Fruit fly (Drosophila melanogaster) whole organism, wandering third instar larva: Measurements from ENCODE around the gene Cpr11A.
A peak's percentile ranks its signal among the peaks of the same experiment; 100 is the strongest.

ENCODE experiments used
- Abd-B ChIP-seq: fragments of >200 bp; optimal IDR thresholded peaks from 2 replicates; lab custom pipeline; 2017; ENCODE audit warnings: missing biosample characterization, missing genetic modification characterization
- CG32264 ChIP-seq: fragments of 200-800 bp; sonication (Bioruptor generic); optimal IDR thresholded peaks from 2 replicates; lab custom pipeline; 2016; ENCODE audit warnings: missing biosample characterization, missing genetic modification characterization
- CG9705 ChIP-seq: fragments of 200-800 bp; sonication (Bioruptor generic); optimal IDR thresholded peaks from 2 replicates; lab custom pipeline; 2018; ENCODE audit warnings: missing biosample characterization, mild to moderate bottlenecking, missing genetic modification characterization
- CrebA ChIP-seq: fragments of 200-800 bp; sonication (Bioruptor generic); optimal IDR thresholded peaks from 2 replicates; lab custom pipeline; 2016; ENCODE audit warnings: missing biosample characterization, mild to moderate bottlenecking, missing genetic modification characterization, borderline replicate concordance
- Dfd ChIP-seq: fragments of >200 bp; optimal IDR thresholded peaks from 2 replicates; lab custom pipeline; 2017; ENCODE audit warnings: missing biosample characterization, missing genetic modification characterization
- Dif ChIP-seq: fragments of 200-275, 200-300 bp; sonication (Bioruptor generic); optimal IDR thresholded peaks from 2 replicates; lab custom pipeline; 2018; ENCODE audit warnings: missing biosample characterization, missing genetic modification characterization; ENCODE audit not compliant: partially characterized antibody
- GATAd ChIP-seq: sonication (Bioruptor generic); optimal IDR thresholded peaks from 2 replicates; lab custom pipeline; 2016; ENCODE audit warnings: missing biosample characterization, missing genetic modification characterization
- HLH106 ChIP-seq: fragments of 200-800 bp; optimal IDR thresholded peaks from 3 replicates; lab custom pipeline; 2019; ENCODE audit warnings: missing biosample characterization, mild to moderate bottlenecking, missing genetic modification characterization, moderate library complexity
- Hnf4 ChIP-seq: fragments of 200-800 bp; sonication (Bioruptor generic); optimal IDR thresholded peaks from 2 replicates; lab custom pipeline; 2016; ENCODE audit warnings: missing biosample characterization, mild to moderate bottlenecking, missing genetic modification characterization
- Hr78 ChIP-seq: fragments of >200 bp; optimal IDR thresholded peaks from 2 replicates; lab custom pipeline; 2017; ENCODE audit warnings: missing biosample characterization, missing genetic modification characterization
- Hr83 ChIP-seq: fragments of 200-300 bp; sonication (Bioruptor generic); optimal IDR thresholded peaks from 2 replicates; lab custom pipeline; 2016; ENCODE audit warnings: missing biosample characterization, mild to moderate bottlenecking, missing genetic modification characterization, moderate library complexity; ENCODE audit not compliant: poor library complexity, severe bottlenecking
- Jra ChIP-seq: sonication (Bioruptor generic); optimal IDR thresholded peaks from 2 replicates; lab custom pipeline; 2016; ENCODE audit warnings: missing biosample characterization, missing genetic modification characterization
- Mio ChIP-seq: sonication (Bioruptor generic); optimal IDR thresholded peaks from 2 replicates; lab custom pipeline; 2016; ENCODE audit warnings: missing biosample characterization, missing genetic modification characterization
- N ChIP-seq: fragments of >200 bp; optimal IDR thresholded peaks from 2 replicates; lab custom pipeline; 2018; ENCODE audit warnings: missing biosample characterization, missing external identifiers, missing genetic modification characterization
- OdsH ChIP-seq: fragments of 200-800 bp; sonication (Bioruptor generic); optimal IDR thresholded peaks from 2 replicates; lab custom pipeline; 2016; ENCODE audit warnings: missing biosample characterization, mild to moderate bottlenecking, missing genetic modification characterization
- Rel ChIP-seq, 2 experiments: fragments of 200-800 bp; sonication (Bioruptor generic) in 1 of 2; optimal IDR thresholded peaks; 2 replicates in 1 of 2; 3 replicates in 1 of 2; lab custom pipeline; 2016 to 2019; ENCODE audit warnings: mild to moderate bottlenecking in 2 of 2, missing biosample characterization in 2 of 2, missing genetic modification characterization in 2 of 2, moderate library complexity in 1 of 2
- Sp1 ChIP-seq: fragments of 200-800 bp; sonication (Bioruptor generic); optimal IDR thresholded peaks from 3 replicates; lab custom pipeline; 2019; ENCODE audit warnings: missing biosample characterization, mild to moderate bottlenecking, missing genetic modification characterization, moderate library complexity
- Vsx2 ChIP-seq: fragments of 200-300, 225-300 bp; sonication (Bioruptor generic); optimal IDR thresholded peaks from 2 replicates; lab custom pipeline; 2018; ENCODE audit warnings: missing biosample characterization, missing genetic modification characterization; ENCODE audit not compliant: partially characterized antibody
- br ChIP-seq: fragments of 200-800 bp; sonication (Bioruptor generic); optimal IDR thresholded peaks from 2 replicates; lab custom pipeline; 2016; ENCODE audit warnings: missing biosample characterization, missing genetic modification characterization
- brk ChIP-seq: fragments of 200-800 bp; sonication (Bioruptor generic); optimal IDR thresholded peaks from 2 replicates; lab custom pipeline; 2016; ENCODE audit warnings: missing biosample characterization, mild to moderate bottlenecking, missing genetic modification characterization
- dl ChIP-seq, 2 experiments: fragments of 175-275, 200-275 bp in 1 of 2; fragments of 200-275 bp in 1 of 2; sonication (Bioruptor generic); optimal IDR thresholded peaks; lab custom pipeline; 2018; ENCODE audit warnings: mild to moderate bottlenecking in 2 of 2, missing biosample characterization in 2 of 2, missing genetic modification characterization in 2 of 2, moderate library complexity in 2 of 2; ENCODE audit not compliant: partially characterized antibody in 2 of 2, insufficient read depth in 1 of 2
- dmrt93B ChIP-seq: fragments of 200-800 bp; sonication (Bioruptor generic); optimal IDR thresholded peaks from 2 replicates; lab custom pipeline; 2018; ENCODE audit warnings: missing biosample characterization, mild to moderate bottlenecking, missing genetic modification characterization
- dsf ChIP-seq: sonication (Bioruptor generic); optimal IDR thresholded peaks from 2 replicates; lab custom pipeline; 2016; ENCODE audit warnings: missing biosample characterization, missing genetic modification characterization, borderline replicate concordance
- ey ChIP-seq: fragments of 200-800 bp; sonication (Bioruptor generic); optimal IDR thresholded peaks from 2 replicates; lab custom pipeline; 2016; ENCODE audit warnings: missing biosample characterization, missing genetic modification characterization
- foxo ChIP-seq, 2 experiments: fragments of 200-800 bp; sonication (Bioruptor generic); optimal IDR thresholded peaks; 2 replicates in 1 of 2; 3 replicates in 1 of 2; lab custom pipeline; 2016 to 2017; ENCODE audit warnings: missing biosample characterization in 2 of 2, missing genetic modification characterization in 2 of 2
- fru ChIP-seq: fragments of 200-800 bp; sonication (Bioruptor generic); optimal IDR thresholded peaks from 3 replicates; lab custom pipeline; 2016; ENCODE audit warnings: missing biosample characterization, mild to moderate bottlenecking, missing genetic modification characterization
- h ChIP-seq: fragments of 200-800 bp; sonication (Bioruptor generic); optimal IDR thresholded peaks from 3 replicates; lab custom pipeline; 2016; ENCODE audit warnings: missing biosample characterization, mild to moderate bottlenecking, missing genetic modification characterization
- lola ChIP-seq: fragments of >200 bp; optimal IDR thresholded peaks from 2 replicates; lab custom pipeline; 2017; ENCODE audit warnings: missing biosample characterization, missing genetic modification characterization
- pan ChIP-seq: fragments of >200 bp; optimal IDR thresholded peaks from 2 replicates; lab custom pipeline; 2017
- psq ChIP-seq: fragments of 200-800 bp; sonication (Bioruptor generic); optimal IDR thresholded peaks from 3 replicates; lab custom pipeline; 2017; ENCODE audit warnings: missing biosample characterization, mild to moderate bottlenecking, missing genetic modification characterization, moderate library complexity
- rgr ChIP-seq: fragments of 200-800 bp; sonication (Bioruptor generic); optimal IDR thresholded peaks from 3 replicates; lab custom pipeline; 2016; ENCODE audit warnings: missing biosample characterization, mild to moderate bottlenecking, missing genetic modification characterization
- sage ChIP-seq: fragments of 200-800 bp; sonication (Bioruptor generic); optimal IDR thresholded peaks from 2 replicates; lab custom pipeline; 2016; ENCODE audit warnings: missing biosample characterization, mild to moderate bottlenecking, missing genetic modification characterization
- sv ChIP-seq: fragments of 200-800 bp; sonication (Bioruptor generic); optimal IDR thresholded peaks from 3 replicates; lab custom pipeline; 2016; ENCODE audit warnings: missing biosample characterization, missing genetic modification characterization
- tai ChIP-seq: sonication (Bioruptor generic); optimal IDR thresholded peaks from 2 replicates; lab custom pipeline; 2016; ENCODE audit warnings: missing biosample characterization, missing genetic modification characterization
- usp ChIP-seq: fragments of >200 bp; optimal IDR thresholded peaks from 2 replicates; lab custom pipeline; 2017; ENCODE audit warnings: missing biosample characterization, missing genetic modification characterization
- woc ChIP-seq: sonication (Bioruptor generic); optimal IDR thresholded peaks from 2 replicates; lab custom pipeline; 2016; ENCODE audit warnings: missing biosample characterization, mild to moderate bottlenecking, missing genetic modification characterization

Cpr11A gene

dm6 chrX:12507589-12507988 lies 20.8 kb downstream of the Cpr11A start (continued):
- TF ChIP-seq Hnf4 (GFP tag; lab: Kevin White, UChicago) (no peak), CG32264 (GFP tag; lab: Kevin White, UChicago) (no peak), Dfd (GFP tag; lab: Kevin White, UChicago) (no peak)

dm6 chrX:12510750-12511649 lies 24.2 kb downstream of the Cpr11A start:
- TF ChIP-seq CG32264 (GFP tag; lab: Kevin White, UChicago) (peak; percentile 79), dmrt93B (GFP tag; lab: Kevin White, UChicago) (peak; percentile 87), pan (lab: Kevin White, UChicago) (peak; percentile 31), OdsH (GFP tag; lab: Kevin White, UChicago) (peak; percentile 92), Rel (GFP tag; optimal IDR thresholded peaks at IDR 0.05; lab: Kevin White, UChicago) (peak; percentile 3), Rel (tag; optimal IDR thresholded peaks at IDR 0.05; lab: Kevin White, UChicago) (peak; percentile 58), ey (GFP tag; lab: Kevin White, UChicago) (peak; percentile 96), N (GFP tag; lab: Kevin White, UChicago) (no peak), psq (GFP tag; lab: Kevin White, UChicago) (peak; percentile 92), lola (GFP tag; lab: Kevin White, UChicago) (no peak), sage (GFP tag; lab: Kevin White, UChicago) (peak; percentile 88), Hr83 (GFP tag; lab: Kevin White, UChicago) (no peak), GATAd (GFP tag; lab: Kevin White, UChicago) (peak; percentile 62), Dif (GFP tag; lab: Kevin White, UChicago) (no peak), br (GFP tag; lab: Kevin White, UChicago) (peak; percentile 94), fru (GFP tag; lab: Kevin White, UChicago) (peak; percentile 95), CrebA (GFP tag; lab: Kevin White, UChicago) (peak; percentile 35), dl (GFP tag; optimal IDR thresholded peaks at IDR 0.05; lab: Kevin White, UChicago; ENCODE audit: insufficient read depth in 1 of 2, partially characterized antibody in 2 of 2) (no peak), Vsx2 (GFP tag; lab: Kevin White, UChicago) (no peak), HLH106 (tag; lab: Kevin White, UChicago) (peak; percentile 86), Hr78 (GFP tag; lab: Kevin White, UChicago) (no peak), foxo (GFP tag; optimal IDR thresholded peaks at IDR 0.05; lab: Kevin White, UChicago) (peak; percentile 19 to 94), Abd-B (GFP tag; lab: Kevin White, UChicago) (no peak), Hnf4 (GFP tag; lab: Kevin White, UChicago) (peak; percentile 95), h (peak; percentile 96), rgr (GFP tag; lab: Kevin White, UChicago) (peak; percentile 93), brk (GFP tag; lab: Kevin White, UChicago) (peak; percentile 91), dsf (peak; percentile 58), usp (GFP tag; lab: Kevin White, UChicago) (no peak), sv (GFP tag; lab: Kevin White, UChicago) (peak; percentile 67), tai (GFP tag; lab: Kevin White, UChicago) (peak; percentile 83), Mio (peak; percentile 46), Jra (GFP tag; lab: Kevin White, UChicago) (peak; percentile 87), CG9705 (peak; percentile 84), Sp1 (GFP tag; lab: Kevin White, UChicago) (peak; percentile 91), woc (GFP tag; lab: Kevin White, UChicago) (peak; percentile 84)
